Worm (Caenorhabditis elegans) whole organism, L1 larva: ENCODE results near the gene nsph-4.1.

Experiments used
- C04F5.9 ChIP-seq: sonication (generic microtip); optimal IDR thresholded peaks from 2 replicates; lab custom pipeline; 2016; ENCODE audit warnings: missing genetic modification characterization, missing compliant biosample characterization
- C16A3.4 ChIP-seq: fragments of 150-350 bp; optimal IDR thresholded peaks from 2 replicates; lab custom pipeline; 2014; ENCODE audit warnings: missing biosample characterization, missing genetic modification characterization
- C34B4.2 ChIP-seq: sonication (generic microtip); optimal IDR thresholded peaks from 2 replicates; lab custom pipeline; 2017; ENCODE audit warnings: mild to moderate bottlenecking, missing genetic modification characterization, missing compliant biosample characterization
- F16B12.6 ChIP-seq: fragments of 150-350 bp; optimal IDR thresholded peaks from 2 replicates; lab custom pipeline; 2014; ENCODE audit warnings: missing biosample characterization, missing genetic modification characterization
- Y116A8C.19 ChIP-seq: sonication (generic microtip); optimal IDR thresholded peaks from 2 replicates; lab custom pipeline; 2016; ENCODE audit warnings: missing compliant biosample characterization, missing genetic modification characterization, borderline replicate concordance
- ama-1 ChIP-seq: fragments of 150-350 bp; optimal IDR thresholded peaks from 2 replicates; lab custom pipeline; 2014
- blmp-1 ChIP-seq: fragments of 150-350 bp; optimal IDR thresholded peaks from 2 replicates; lab custom pipeline; 2014; ENCODE audit warnings: missing biosample characterization, missing genetic modification characterization
- ceh-63 ChIP-seq: fragments of 200-800 bp; sonication (Bioruptor generic); optimal IDR thresholded peaks from 2 replicates; lab custom pipeline; 2018; ENCODE audit warnings: mild to moderate bottlenecking, missing genetic modification characterization, missing compliant biosample characterization
- ceh-8 ChIP-seq: fragments of 200-800 bp; sonication (Bioruptor generic); optimal IDR thresholded peaks from 2 replicates; lab custom pipeline; 2018; ENCODE audit warnings: mild to moderate bottlenecking, missing genetic modification characterization, moderate library complexity, missing compliant biosample characterization
- ceh-82 ChIP-seq, 3 experiments: fragments of 150-350 bp in 1 of 3; sonication (generic microtip) in 2 of 3; optimal IDR thresholded peaks; 2 replicates each; lab custom pipeline; 2014 to 2017; ENCODE audit warnings: missing biosample characterization in 3 of 3, missing genetic modification characterization in 3 of 3
- ceh-90 ChIP-seq: sonication (generic microtip); optimal IDR thresholded peaks from 2 replicates; lab custom pipeline; 2016; ENCODE audit warnings: missing genetic modification characterization, missing compliant biosample characterization
- dpl-1 ChIP-seq, 3 experiments: fragments of 150-350 bp in 2 of 3; sonication (generic microtip) in 1 of 3; optimal IDR thresholded peaks; 2 replicates each; lab custom pipeline; 2014 to 2017; ENCODE audit warnings: missing biosample characterization in 3 of 3, missing genetic modification characterization in 3 of 3, missing genetic modification reagents in 3 of 3
- egl-13 ChIP-seq: sonication (generic microtip); optimal IDR thresholded peaks from 2 replicates; lab custom pipeline; 2016; ENCODE audit warnings: missing genotype, missing genetic modification reagents, missing genetic modification characterization, missing compliant biosample characterization
- elt-2 ChIP-seq: sonication (generic microtip); optimal IDR thresholded peaks from 2 replicates; lab custom pipeline; 2016; ENCODE audit warnings: missing genetic modification characterization, mild to moderate bottlenecking, inconsistent platforms, missing compliant biosample characterization, missing genetic modification reagents
- fkh-4 ChIP-seq: sonication (generic microtip); optimal IDR thresholded peaks from 2 replicates; lab custom pipeline; 2016; ENCODE audit warnings: missing compliant biosample characterization, missing genetic modification characterization, borderline replicate concordance
- fos-1 ChIP-seq: fragments of 150-350 bp; optimal IDR thresholded peaks from 2 replicates; lab custom pipeline; 2014; ENCODE audit warnings: missing biosample characterization, missing genetic modification characterization
- grh-1 ChIP-seq: fragments of 200-800 bp; sonication (Bioruptor generic); IDR thresholded peaks from 2 replicates; pipeline ENCODE4 v1.3.6; 2022; ENCODE audit warnings: missing genetic modification reagents, missing genetic modification characterization, missing compliant biosample characterization
- hlh-17 ChIP-seq: fragments of 200-800 bp; sonication (Bioruptor generic); optimal IDR thresholded peaks from 2 replicates; lab custom pipeline; 2018; ENCODE audit warnings: missing genetic modification characterization, mild to moderate bottlenecking, missing compliant biosample characterization, moderate library complexity, borderline replicate concordance
- hlh-4 ChIP-seq: sonication (generic microtip); optimal IDR thresholded peaks from 2 replicates; lab custom pipeline; 2016; ENCODE audit warnings: mild to moderate bottlenecking, missing genetic modification characterization, missing compliant biosample characterization
- hpl-2 ChIP-seq: fragments of 150-350 bp; optimal IDR thresholded peaks from 2 replicates; lab custom pipeline; 2014; ENCODE audit warnings: missing biosample characterization, missing genetic modification reagents, missing genetic modification characterization
- isw-1 ChIP-seq: fragments of 200-800 bp; sonication (Bioruptor generic); IDR thresholded peaks from 2 replicates; pipeline ENCODE4 v1.3.6; 2022; ENCODE audit warnings: missing genetic modification characterization, missing compliant biosample characterization
- jun-1 ChIP-seq: fragments of 150-350 bp; optimal IDR thresholded peaks from 2 replicates; lab custom pipeline; 2014; ENCODE audit warnings: missing biosample characterization, missing genetic modification reagents, missing genetic modification characterization
- lin-13 ChIP-seq: fragments of 150-350 bp; optimal IDR thresholded peaks from 2 replicates; lab custom pipeline; 2014; ENCODE audit warnings: missing biosample characterization, missing genetic modification reagents, missing genetic modification characterization
- lin-15B ChIP-seq: fragments of 150-350 bp; sonication (generic microtip); optimal IDR thresholded peaks from 3 replicates; lab custom pipeline; 2014; ENCODE audit warnings: missing biosample characterization, missing genetic modification characterization
- lin-35 ChIP-seq, 2 experiments: fragments of 150-350 bp; optimal IDR thresholded peaks; 2 replicates each; lab custom pipeline; 2014; ENCODE audit warnings: missing biosample characterization in 2 of 2, missing genetic modification characterization in 2 of 2, missing genetic modification reagents in 2 of 2
- lin-39 ChIP-seq: fragments of 150-350 bp; optimal IDR thresholded peaks from 2 replicates; lab custom pipeline; 2014; ENCODE audit warnings: missing biosample characterization, missing genetic modification reagents, missing genetic modification characterization
- lir-3 ChIP-seq: sonication (generic microtip); optimal IDR thresholded peaks from 2 replicates; lab custom pipeline; 2016; ENCODE audit warnings: mild to moderate bottlenecking, missing genetic modification characterization, moderate library complexity, missing compliant biosample characterization; ENCODE audit not compliant: poor library complexity
- lsy-2 ChIP-seq, 2 experiments: fragments of 150-350 bp; optimal IDR thresholded peaks; 2 replicates each; lab custom pipeline; 2014; ENCODE audit warnings: missing biosample characterization in 2 of 2, missing genetic modification characterization in 2 of 2
- mab-9 ChIP-seq: fragments of 200-800 bp; sonication (Bioruptor generic); IDR thresholded peaks from 2 replicates; pipeline ENCODE4 v1.3.6; 2022; ENCODE audit warnings: missing genetic modification reagents, missing genetic modification characterization, missing compliant biosample characterization
- mdl-1 ChIP-seq, 2 experiments: fragments of 150-350 bp; optimal IDR thresholded peaks; 2 replicates each; lab custom pipeline; 2014 to 2017; ENCODE audit warnings: missing biosample characterization in 2 of 2, missing genetic modification characterization in 2 of 2, inconsistent platforms in 1 of 2
- mef-2 ChIP-seq: fragments of 150-350 bp; optimal IDR thresholded peaks from 2 replicates; lab custom pipeline; 2014; ENCODE audit warnings: missing biosample characterization, missing genetic modification characterization
- nhr-12 ChIP-seq: sonication (generic microtip); optimal IDR thresholded peaks from 2 replicates; lab custom pipeline; 2017; ENCODE audit warnings: missing biosample characterization, missing genetic modification characterization
- nhr-19 ChIP-seq: fragments of 200-800 bp; sonication (Bioruptor generic); conservative IDR thresholded peaks from 2 replicates; pipeline ENCODE4 v1.3.6; 2022; ENCODE audit warnings: missing genetic modification characterization, missing compliant biosample characterization
- nhr-237 ChIP-seq: fragments of 150-350 bp; optimal IDR thresholded peaks from 2 replicates; lab custom pipeline; 2014; ENCODE audit warnings: missing biosample characterization, missing genetic modification characterization
- nhr-47 ChIP-seq: sonication (generic microtip); optimal IDR thresholded peaks from 2 replicates; lab custom pipeline; 2016; ENCODE audit warnings: mild to moderate bottlenecking, missing genetic modification characterization, moderate library complexity, missing compliant biosample characterization
- nhr-76 ChIP-seq: sonication (generic microtip); optimal IDR thresholded peaks from 2 replicates; lab custom pipeline; 2017; ENCODE audit warnings: missing biosample characterization, missing genetic modification characterization
- nhr-77 ChIP-seq: fragments of 150-350 bp; optimal IDR thresholded peaks from 2 replicates; lab custom pipeline; 2014; ENCODE audit warnings: missing biosample characterization, missing genetic modification characterization
- nhr-85 ChIP-seq: sonication (generic microtip); peaks from one replicate; lab custom pipeline; 2016; ENCODE audit warnings: missing genetic modification characterization, inconsistent platforms, missing compliant biosample characterization
- nhr-90 ChIP-seq: sonication (generic microtip); optimal IDR thresholded peaks from 2 replicates; lab custom pipeline; 2016; ENCODE audit warnings: mild to moderate bottlenecking, missing genetic modification characterization, missing compliant biosample characterization; ENCODE audit not compliant: poor library complexity
- pax-3 ChIP-seq: fragments of 200-800 bp; sonication (Bioruptor generic); optimal IDR thresholded peaks from 2 replicates; lab custom pipeline; 2018; ENCODE audit warnings: mild to moderate bottlenecking, missing genetic modification characterization, moderate library complexity, missing compliant biosample characterization
- pqm-1 ChIP-seq: sonication (generic microtip); optimal IDR thresholded peaks from 3 replicates; lab custom pipeline; 2017; ENCODE audit warnings: missing biosample characterization, missing genetic modification characterization
- skn-1 ChIP-seq: fragments of 150-350 bp; optimal IDR thresholded peaks from 2 replicates; lab custom pipeline; 2014; ENCODE audit warnings: missing biosample characterization, missing genetic modification characterization
- snu-23 ChIP-seq: sonication (generic microtip); optimal IDR thresholded peaks from 2 replicates; lab custom pipeline; 2016; ENCODE audit warnings: missing genetic modification characterization, missing compliant biosample characterization
- sup-37 ChIP-seq: fragments of 200-800 bp; sonication (Bioruptor generic); optimal IDR thresholded peaks from 2 replicates; lab custom pipeline; 2018; ENCODE audit warnings: mild to moderate bottlenecking, missing genetic modification characterization, missing compliant biosample characterization
- tbx-2 ChIP-seq: sonication (generic microtip); optimal IDR thresholded peaks from 2 replicates; lab custom pipeline; 2016; ENCODE audit warnings: missing genetic modification characterization, missing compliant biosample characterization
- tlp-1 ChIP-seq: fragments of 150-350 bp; optimal IDR thresholded peaks from 2 replicates; lab custom pipeline; 2014; ENCODE audit warnings: missing biosample characterization, missing genetic modification characterization
- unc-130 ChIP-seq: fragments of 150-350 bp; optimal IDR thresholded peaks from 2 replicates; lab custom pipeline; 2017; ENCODE audit warnings: missing biosample characterization, missing genetic modification characterization, inconsistent platforms
- unc-30 ChIP-seq: sonication (generic microtip); optimal IDR thresholded peaks from 2 replicates; lab custom pipeline; 2017; ENCODE audit warnings: missing biosample characterization, missing genetic modification characterization
- unc-62 ChIP-seq: fragments of 150-350 bp; optimal IDR thresholded peaks from 2 replicates; lab custom pipeline; 2014; ENCODE audit warnings: missing biosample characterization, missing genetic modification reagents, missing genetic modification characterization
- unc-86 ChIP-seq: sonication (generic microtip); optimal IDR thresholded peaks from 2 replicates; lab custom pipeline; 2016; ENCODE audit warnings: missing genetic modification characterization, missing compliant biosample characterization
- unc-98 ChIP-seq: fragments of 200-800 bp; sonication (Bioruptor generic); IDR thresholded peaks from 2 replicates; pipeline ENCODE4 v1.3.6; 2022; ENCODE audit warnings: missing genetic modification characterization, missing compliant biosample characterization
- xbp-1 ChIP-seq: sonication (generic microtip); optimal IDR thresholded peaks from 2 replicates; lab custom pipeline; 2016; ENCODE audit warnings: missing genetic modification characterization, missing compliant biosample characterization
- zag-1 ChIP-seq: fragments of 150-350 bp; optimal IDR thresholded peaks from 2 replicates; lab custom pipeline; 2014; ENCODE audit warnings: missing biosample characterization, missing genetic modification characterization
- ztf-4 ChIP-seq: fragments of 150-350 bp; optimal IDR thresholded peaks from 2 replicates; lab custom pipeline; 2014; ENCODE audit warnings: missing biosample characterization, missing genetic modification characterization

nsph-4.1 gene

DNA sequence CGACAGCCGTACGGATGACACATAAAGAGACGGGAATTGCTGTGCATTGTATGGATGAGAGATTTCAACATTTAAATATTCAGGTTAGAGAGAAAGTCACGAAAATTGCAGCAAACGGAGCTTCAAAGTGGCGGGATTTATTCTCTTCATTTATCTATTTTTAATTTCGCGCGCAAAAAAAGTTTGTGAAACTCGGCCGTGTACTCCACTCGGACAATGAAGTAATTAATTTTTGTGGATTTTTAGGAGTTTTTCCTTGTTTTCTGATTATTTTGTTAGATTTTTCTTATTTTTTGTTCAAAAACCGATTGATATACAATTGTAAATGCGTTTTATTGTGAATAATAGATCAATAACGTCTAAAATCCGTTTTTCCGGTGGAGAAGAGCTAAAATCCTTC lies 38.6 kb upstream of the nsph-4.1 start:
- TF ChIP-seq ceh-8 (GFP tag; lab: Kevin White, UChicago) (no peak), C16A3.4 (tag; lab: Kevin White, UChicago) (no peak), sup-37 (GFP tag; lab: Kevin White, UChicago) (no peak), fkh-4 (tag; lab: Kevin White, UChicago) (peak; percentile 15), ceh-90 (peak; percentile 76), lin-13 (GFP tag; lab: Kevin White, UChicago) (peak; percentile 24), hlh-4 (tag; lab: Kevin White, UChicago) (no peak), xbp-1 (tag; lab: Kevin White, UChicago) (peak; percentile 33), unc-30 (no peak), C34B4.2 (no peak), lin-35 (GFP tag; optimal IDR thresholded peaks at IDR 0.05; lab: Kevin White, UChicago) (peak; percentile 73 to 79), snu-23 (GFP tag; lab: Kevin White, UChicago) (no peak), mdl-1 (tag; optimal IDR thresholded peaks at IDR 0.05; lab: Kevin White, UChicago) (no peak), mab-9 (GFP tag; lab: Robert Waterston, UW) (no peak), unc-62 (GFP tag; lab: Kevin White, UChicago) (no peak), skn-1 (no peak), hlh-17 (GFP tag; lab: Kevin White, UChicago) (no peak), nhr-76 (tag; lab: Kevin White, UChicago) (no peak), grh-1 (GFP tag; lab: Robert Waterston, UW) (no peak), ama-1 (no peak), Y116A8C.19 (tag; lab: Kevin White, UChicago) (no peak), tbx-2 (tag; lab: Kevin White, UChicago) (peak; percentile 40), F16B12.6 (no peak), blmp-1 (tag; lab: Kevin White, UChicago) (peak; percentile 58), pqm-1 (no peak), pax-3 (tag; lab: Kevin White, UChicago) (no peak), nhr-85 (tag; lab: Kevin White, UChicago) (peak; percentile 75), lin-15B (tag; lab: Kevin White, UChicago) (no peak), ceh-63 (GFP tag; lab: Kevin White, UChicago) (no peak), hpl-2 (GFP tag; lab: Kevin White, UChicago) (no peak), lsy-2 (tag; optimal IDR thresholded peaks at IDR 0.05; lab: Kevin White, UChicago) (peak; percentile 7 to 38), nhr-77 (tag; lab: Kevin White, UChicago) (no peak), nhr-47 (peak; percentile 47), lir-3 (tag; lab: Kevin White, UChicago) (peak; percentile 73), fos-1 (tag; lab: Kevin White, UChicago) (no peak), isw-1 (GFP tag; lab: Robert Waterston, UW) (no peak), nhr-12 (tag; lab: Kevin White, UChicago) (no peak), nhr-19 (GFP tag; lab: Robert Waterston, UW) (peak; percentile 23), tlp-1 (tag; lab: Kevin White, UChicago) (no peak), egl-13 (tag; lab: Kevin White, UChicago) (peak; percentile 21), unc-86 (tag; lab: Kevin White, UChicago) (no peak), dpl-1 (GFP tag; optimal IDR thresholded peaks at IDR 0.05; lab: Kevin White, UChicago) (peak; percentile 76 to 86 (median 80)), C04F5.9 (tag; lab: Kevin White, UChicago) (no peak), lin-39 (tag; lab: Kevin White, UChicago) (peak; percentile 23), ztf-4 (tag; lab: Kevin White, UChicago) (no peak), ceh-82 (tag; optimal IDR thresholded peaks at IDR 0.05; lab: Kevin White, UChicago) (no peak), nhr-90 (tag; lab: Kevin White, UChicago) (peak; percentile 29), unc-130 (tag; lab: Kevin White, UChicago) (no peak), unc-98 (no peak), nhr-237 (no peak), mef-2 (no peak), elt-2 (tag; lab: Kevin White, UChicago) (no peak), zag-1 (tag; lab: Kevin White, UChicago) (no peak), jun-1 (tag; lab: Kevin White, UChicago) (no peak)
